Worm (Caenorhabditis elegans): Measurements from ENCODE around the gene F26D11.2.

DNA sequence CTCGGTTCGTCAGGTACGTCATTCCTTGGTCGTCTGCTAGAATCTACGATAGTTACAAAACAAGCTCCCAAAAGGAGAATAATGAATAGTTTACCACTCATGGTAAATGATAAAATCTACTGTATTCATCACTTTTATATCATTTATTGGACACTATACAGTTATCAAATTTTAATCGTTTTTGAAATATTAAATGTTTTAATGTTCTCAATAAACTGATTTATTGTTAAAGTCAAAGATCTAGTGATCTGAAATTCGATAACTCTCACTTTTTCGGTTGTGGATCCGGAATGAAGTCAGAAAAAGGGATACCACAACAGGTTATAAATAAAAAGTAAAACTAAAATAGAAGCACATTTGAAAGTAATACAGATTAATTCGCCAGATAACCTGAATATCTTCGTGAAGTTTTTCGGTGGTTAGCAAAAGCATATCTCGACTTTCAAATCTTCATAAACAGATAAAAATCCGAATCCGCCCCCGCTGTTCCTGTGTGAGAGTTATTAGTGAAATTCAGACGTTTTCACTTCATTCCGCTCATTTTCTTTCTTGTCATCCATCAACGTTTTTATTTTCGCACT, at the start of gene F26D11.2, which contains the start of gene clec-217:
- no peak for TF ChIP-seq nhr-12 (tag; optimal IDR thresholded peaks at IDR 0.05)
- no peak for TF ChIP-seq unc-62 (GFP tag; optimal IDR thresholded peaks at IDR 0.05)
- TF ChIP-seq C34B4.2 (tag; optimal IDR thresholded peaks at IDR 0.05) = no peak
- TF ChIP-seq ama-1 (optimal IDR thresholded peaks at IDR 0.05) = no peak
- TF ChIP-seq ceh-90 (tag; optimal IDR thresholded peaks at IDR 0.05) = no peak

Data from whole organism, L1 larva.